Fruit fly (Drosophila melanogaster) whole organism, embryonic: ENCODE data around the gene Rab14.
A peak's percentile ranks its signal among the peaks of the same experiment; 100 is the strongest.

ENCODE experiments used
- Antp ChIP-seq: fragments of 200-800 bp; sonication (Bioruptor generic); optimal IDR thresholded peaks from 3 replicates; lab custom pipeline; 2016; ENCODE audit warnings: missing biosample characterization, missing genetic modification characterization
- C15 ChIP-seq: fragments of 200-800 bp; sonication (Bioruptor generic); IDR thresholded peaks from 3 replicates; pipeline ENCODE4 v1.3.6; 2022; ENCODE audit warnings: missing biosample characterization, missing genetic modification characterization
- CG10321 ChIP-seq: fragments of 200-800 bp; sonication (Bioruptor generic); IDR thresholded peaks from 2 replicates; pipeline ENCODE4 v1.3.6; 2022; ENCODE audit warnings: missing biosample characterization, missing genetic modification characterization
- CG10654 ChIP-seq: fragments of 200-800 bp; sonication (Bioruptor generic); optimal IDR thresholded peaks from 2 replicates; lab custom pipeline; 2016; ENCODE audit warnings: missing biosample characterization, missing genetic modification characterization
- CG12236 ChIP-seq: fragments of 200-800 bp; sonication (Bioruptor generic); optimal IDR thresholded peaks from 2 replicates; lab custom pipeline; 2016; ENCODE audit warnings: missing biosample characterization, missing genetic modification characterization
- CG1233 ChIP-seq: fragments of 200-800 bp; sonication (Bioruptor generic); optimal IDR thresholded peaks from 4 replicates; lab custom pipeline; 2018; ENCODE audit warnings: missing biosample characterization, mild to moderate bottlenecking, missing genetic modification characterization
- CG12744 ChIP-seq: fragments of 200-800 bp; sonication (Bioruptor generic); optimal IDR thresholded peaks from 2 replicates; lab custom pipeline; 2016; ENCODE audit warnings: missing biosample characterization, missing genetic modification characterization
- CG13123 ChIP-seq: fragments of 200-800 bp; sonication (Bioruptor generic); optimal IDR thresholded peaks from 2 replicates; lab custom pipeline; 2016; ENCODE audit warnings: missing biosample characterization, missing genetic modification characterization
- CG13296 ChIP-seq: fragments of 200-800 bp; sonication (Bioruptor generic); optimal IDR thresholded peaks from 3 replicates; lab custom pipeline; 2018; ENCODE audit warnings: missing biosample characterization, mild to moderate bottlenecking, missing genetic modification characterization
- CG14860 ChIP-seq: fragments of 200-800 bp; sonication (Bioruptor generic); IDR thresholded peaks from 3 replicates; pipeline ENCODE4 v1.3.6; 2022; ENCODE audit warnings: missing biosample characterization, missing genetic modification characterization; ENCODE audit not compliant: partially characterized antibody
- CG15514 ChIP-seq: fragments of 200-800 bp; sonication (Bioruptor generic); optimal IDR thresholded peaks from 3 replicates; lab custom pipeline; 2017; ENCODE audit warnings: missing biosample characterization, missing genetic modification characterization, mild to moderate bottlenecking, moderate library complexity, missing genetic modification reagents
- CG16813 ChIP-seq: fragments of 200-800 bp; sonication (Bioruptor generic); IDR thresholded peaks from 3 replicates; pipeline ENCODE4 v1.3.6; 2022; ENCODE audit warnings: missing biosample characterization, missing genetic modification characterization; ENCODE audit not compliant: partially characterized antibody
- CG30403 ChIP-seq: fragments of 200-800 bp; sonication (Bioruptor generic); optimal IDR thresholded peaks from 3 replicates; lab custom pipeline; 2016; ENCODE audit warnings: missing biosample characterization, missing genetic modification characterization
- CG31224 ChIP-seq: fragments of 200-800 bp; sonication (Bioruptor generic); IDR thresholded peaks from 2 replicates; pipeline ENCODE4 v1.3.6; 2022; ENCODE audit warnings: missing biosample characterization, missing genetic modification characterization
- CG34224 ChIP-seq: fragments of 200-800 bp; sonication (Bioruptor generic); IDR thresholded peaks from 3 replicates; pipeline ENCODE4 v1.3.6; 2022; ENCODE audit warnings: missing biosample characterization, missing genetic modification characterization; ENCODE audit not compliant: partially characterized antibody
- CG43689 ChIP-seq: fragments of 200-800 bp; sonication (Bioruptor generic); IDR thresholded peaks from 2 replicates; pipeline ENCODE4 v1.3.6; 2022; ENCODE audit warnings: missing biosample characterization, missing genetic modification characterization
- CG5180 ChIP-seq: fragments of 200-800 bp; sonication (Bioruptor generic); optimal IDR thresholded peaks from 3 replicates; lab custom pipeline; 2017; ENCODE audit warnings: missing biosample characterization, missing genetic modification characterization, mild to moderate bottlenecking, moderate library complexity, missing genetic modification reagents
- CG7271 ChIP-seq: fragments of 200-800 bp; sonication (Bioruptor generic); optimal IDR thresholded peaks from 2 replicates; lab custom pipeline; 2018; ENCODE audit warnings: missing biosample characterization, mild to moderate bottlenecking, missing genetic modification characterization, moderate library complexity
- CG7556 ChIP-seq: fragments of 200-800 bp; sonication (Bioruptor generic); optimal IDR thresholded peaks from 2 replicates; lab custom pipeline; 2017; ENCODE audit warnings: missing biosample characterization, mild to moderate bottlenecking, missing genetic modification characterization
- CG8924 ChIP-seq: fragments of 200-800 bp; optimal IDR thresholded peaks from 3 replicates; lab custom pipeline; 2019; ENCODE audit warnings: missing biosample characterization, mild to moderate bottlenecking, missing genetic modification characterization, moderate library complexity
- CG9609 ChIP-seq: fragments of 200-800 bp; sonication (Bioruptor generic); optimal IDR thresholded peaks from 3 replicates; lab custom pipeline; 2016; ENCODE audit warnings: missing biosample characterization, missing genetic modification characterization
- CG9876 ChIP-seq: fragments of 200-800 bp; sonication (Bioruptor generic); optimal IDR thresholded peaks from 2 replicates; lab custom pipeline; 2016; ENCODE audit warnings: missing biosample characterization, missing genetic modification characterization
- CkIIα-i1 ChIP-seq: fragments of 200-800 bp; sonication (Bioruptor generic); IDR thresholded peaks from 2 replicates; pipeline ENCODE4 v1.3.6; 2022; ENCODE audit warnings: missing biosample characterization, missing genetic modification characterization
- Elba2 ChIP-seq: fragments of 200-800 bp; sonication (Bioruptor generic); optimal IDR thresholded peaks from 3 replicates; lab custom pipeline; 2016; ENCODE audit warnings: missing biosample characterization, missing genetic modification characterization
- Fer2 ChIP-seq: fragments of 200-800 bp; sonication (Bioruptor generic); optimal IDR thresholded peaks from 2 replicates; lab custom pipeline; 2018; ENCODE audit warnings: missing biosample characterization, mild to moderate bottlenecking, missing genetic modification characterization, moderate library complexity
- MTF-1 ChIP-seq: fragments of 200-800 bp; sonication (Bioruptor generic); optimal IDR thresholded peaks from 2 replicates; lab custom pipeline; 2018; ENCODE audit warnings: missing biosample characterization, mild to moderate bottlenecking, missing genetic modification characterization, borderline replicate concordance
- Opbp ChIP-seq: fragments of 200-800 bp; sonication (Bioruptor generic); IDR thresholded peaks from 3 replicates; pipeline ENCODE4 v1.3.6; 2022; ENCODE audit warnings: missing biosample characterization, missing genetic modification characterization; ENCODE audit not compliant: partially characterized antibody
- Sry-β ChIP-seq: fragments of 200-800 bp; sonication (Bioruptor generic); optimal IDR thresholded peaks from 2 replicates; lab custom pipeline; 2018; ENCODE audit warnings: missing biosample characterization, mild to moderate bottlenecking, missing genetic modification characterization, moderate library complexity
- Stat92E ChIP-seq, 3 experiments: fragments of >200 bp in 2 of 3; fragments of 200-800 bp in 1 of 3; sonication (Bioruptor generic) in 1 of 3; optimal IDR thresholded peaks; 2 replicates each; lab custom pipeline; 2017 to 2019; ENCODE audit warnings: missing biosample characterization in 3 of 3, missing genetic modification characterization in 3 of 3, mild to moderate bottlenecking in 1 of 3, moderate library complexity in 1 of 3
- Usf ChIP-seq: fragments of 200-800 bp; sonication (Bioruptor generic); optimal IDR thresholded peaks from 2 replicates; lab custom pipeline; 2017; ENCODE audit warnings: missing genotype, missing biosample characterization, missing genetic modification characterization
- abd-A ChIP-seq: fragments of 200-800 bp; sonication (Bioruptor generic); optimal IDR thresholded peaks from 3 replicates; lab custom pipeline; 2019; ENCODE audit warnings: missing biosample characterization, mild to moderate bottlenecking, missing genetic modification characterization, moderate library complexity
- ato ChIP-seq: fragments of 200-800 bp; sonication (Bioruptor generic); IDR thresholded peaks from 2 replicates; pipeline ENCODE4 v1.3.6; 2022; ENCODE audit warnings: missing biosample characterization, missing genetic modification characterization; ENCODE audit not compliant: partially characterized antibody
- cad ChIP-seq: fragments of >200 bp; optimal IDR thresholded peaks from 2 replicates; lab custom pipeline; 2017; ENCODE audit warnings: missing biosample characterization, missing genetic modification characterization
- chif ChIP-seq, 2 experiments: fragments of 200-800 bp; sonication (Bioruptor generic); optimal IDR thresholded peaks; 3 replicates each; lab custom pipeline; 2016; ENCODE audit warnings: missing biosample characterization in 2 of 2, missing genetic modification characterization in 2 of 2
- exex ChIP-seq: fragments of 200-800 bp; sonication (Bioruptor generic); optimal IDR thresholded peaks from 4 replicates; lab custom pipeline; 2018; ENCODE audit warnings: missing biosample characterization, mild to moderate bottlenecking, missing genetic modification characterization, moderate library complexity
- eyg ChIP-seq: fragments of 200-800 bp; sonication (Bioruptor generic); optimal IDR thresholded peaks from 3 replicates; lab custom pipeline; 2016; ENCODE audit warnings: missing biosample characterization, missing genetic modification characterization
- fd3F ChIP-seq: fragments of 200-800 bp; sonication (Bioruptor generic); optimal IDR thresholded peaks from 2 replicates; lab custom pipeline; 2018; ENCODE audit warnings: missing biosample characterization, mild to moderate bottlenecking, missing genetic modification characterization, moderate library complexity
- fd64A ChIP-seq: fragments of 200-800 bp; sonication (Bioruptor generic); optimal IDR thresholded peaks from 3 replicates; lab custom pipeline; 2018; ENCODE audit warnings: missing biosample characterization, mild to moderate bottlenecking, missing genetic modification characterization
- gem ChIP-seq: fragments of 200-800 bp; sonication (Bioruptor generic); optimal IDR thresholded peaks from 2 replicates; lab custom pipeline; 2019; ENCODE audit warnings: missing biosample characterization, mild to moderate bottlenecking, missing genetic modification characterization, moderate library complexity
- ken ChIP-seq: fragments of 200-800 bp; sonication (Bioruptor generic); IDR thresholded peaks from 3 replicates; pipeline ENCODE4 v1.3.6; 2022; ENCODE audit warnings: missing biosample characterization, missing genetic modification characterization
- lola ChIP-seq, 3 experiments: fragments of >200 bp in 2 of 3; fragments of 200-800 bp in 1 of 3; sonication (Bioruptor generic) in 1 of 3; optimal IDR thresholded peaks; 2 replicates each; lab custom pipeline; 2017 to 2019; ENCODE audit warnings: missing biosample characterization in 3 of 3, missing genetic modification characterization in 3 of 3, mild to moderate bottlenecking in 1 of 3, moderate library complexity in 1 of 3
- peb ChIP-seq: fragments of 200-800 bp; sonication (Bioruptor generic); IDR thresholded peaks from 2 replicates; pipeline ENCODE4 v1.3.6; 2022; ENCODE audit warnings: missing biosample characterization, missing genetic modification characterization
- pum ChIP-seq: fragments of 200-800 bp; sonication (Bioruptor generic); optimal IDR thresholded peaks from 2 replicates; lab custom pipeline; 2016; ENCODE audit warnings: missing biosample characterization, missing genetic modification characterization
- salm ChIP-seq: fragments of 200-800 bp; sonication (Bioruptor generic); optimal IDR thresholded peaks from 2 replicates; lab custom pipeline; 2018; ENCODE audit warnings: missing biosample characterization, mild to moderate bottlenecking, missing genetic modification characterization
- schlank ChIP-seq: fragments of 200-800 bp; sonication (Bioruptor generic); optimal IDR thresholded peaks from 2 replicates; lab custom pipeline; 2018; ENCODE audit warnings: missing biosample characterization, mild to moderate bottlenecking, missing genetic modification characterization
- sens ChIP-seq: fragments of 200-800 bp; sonication (Bioruptor generic); peaks from one replicate; lab custom pipeline; 2016; ENCODE audit warnings: missing biosample characterization, missing genetic modification characterization
- slou ChIP-seq: fragments of 200-800 bp; sonication (Bioruptor generic); optimal IDR thresholded peaks from 3 replicates; lab custom pipeline; 2016; ENCODE audit warnings: missing biosample characterization, missing genetic modification characterization
- sr ChIP-seq: fragments of 200-800 bp; sonication (Bioruptor generic); IDR thresholded peaks from 3 replicates; pipeline ENCODE4 v1.3.6; 2022; ENCODE audit warnings: missing biosample characterization, missing genetic modification characterization
- ttk ChIP-seq: fragments of 200-800 bp; sonication (Bioruptor generic); IDR thresholded peaks from 2 replicates; pipeline ENCODE4 v2.1.2; 2022; ENCODE audit warnings: missing biosample characterization, missing genetic modification characterization
- zfh1 ChIP-seq: fragments of 200-800 bp; sonication (Bioruptor generic); IDR thresholded peaks from 3 replicates; pipeline ENCODE4 v1.3.6; 2022; ENCODE audit warnings: missing biosample characterization, missing genetic modification characterization

Rab14 gene

dm6 chr2L:14372254-14372717 is 17.3 kb downstream of the Rab14 start (continued):
- TF ChIP-seq CG12236 (GFP tag; lab: Kevin White, UChicago): peak; percentile 59
- peak; percentile 80 for TF ChIP-seq CG7556
- no peak for TF ChIP-seq fd64A
- peak; percentile 42 for TF ChIP-seq CG12744 (GFP tag; lab: Kevin White, UChicago)
- peak; percentile 55 for TF ChIP-seq Antp (GFP tag; lab: Kevin White, UChicago)
- TF ChIP-seq Stat92E (GFP tag; optimal IDR thresholded peaks at IDR 0.05; lab: Kevin White, UChicago): no peak
- TF ChIP-seq CG9876: no peak
- TF ChIP-seq cad (GFP tag; lab: Kevin White, UChicago): no peak
- peak; percentile 70 for TF ChIP-seq fd3F (GFP tag; lab: Kevin White, UChicago)
- TF ChIP-seq gem (tag; lab: Kevin White, UChicago): peak; percentile 92
- TF ChIP-seq CG30403 (GFP tag; lab: Kevin White, UChicago): peak; percentile 73
- no peak for TF ChIP-seq MTF-1
- TF ChIP-seq schlank (tag; lab: Kevin White, UChicago): no peak
- no peak for TF ChIP-seq CG5180
- peak; percentile 22 for TF ChIP-seq CG1233 (GFP tag; lab: Kevin White, UChicago)
- TF ChIP-seq ttk: peak; percentile 80
- no peak for TF ChIP-seq CG13123 (GFP tag; lab: Kevin White, UChicago)
- peak; percentile 61; the same call in 1 of the 3 replicates for TF ChIP-seq ken (GFP tag; lab: Robert Waterston, UW)
- peak; percentile 61; the same call in 1 of the 2 replicates for TF ChIP-seq CG31224 (GFP tag; lab: Robert Waterston, UW)
- TF ChIP-seq CkIIα-i1 (GFP tag; lab: Robert Waterston, UW): 0 out of 2 replicates have a peak, but pooled peaks have one; percentile 12
- TF ChIP-seq CG10654: no peak
- peak; percentile 85 for TF ChIP-seq CG8924 (tag; lab: Kevin White, UChicago)
- no peak for TF ChIP-seq lola (GFP tag; optimal IDR thresholded peaks at IDR 0.05; lab: Kevin White, UChicago)
- TF ChIP-seq Elba2 (GFP tag; lab: Kevin White, UChicago): no peak
- peak; percentile 1 for TF ChIP-seq pum (GFP tag; lab: Kevin White, UChicago)
- peak; percentile 93 for TF ChIP-seq abd-A (tag; lab: Kevin White, UChicago)
- no peak for TF ChIP-seq eyg (GFP tag; lab: Kevin White, UChicago)
- TF ChIP-seq Sry-β (GFP tag; lab: Kevin White, UChicago): no peak
- TF ChIP-seq CG16813: no peak
- TF ChIP-seq CG14860 (GFP tag; lab: Robert Waterston, UW): no peak
- TF ChIP-seq Opbp: no peak
- TF ChIP-seq chif (GFP tag; optimal IDR thresholded peaks at IDR 0.05; lab: Kevin White, UChicago): peak; percentile 20 to 75
- TF ChIP-seq exex: no peak
- peak; percentile 82 for TF ChIP-seq CG43689
- TF ChIP-seq salm (tag; lab: Kevin White, UChicago): peak; percentile 79
- peak; percentile 33 for TF ChIP-seq CG13296
- peak; percentile 2 for TF ChIP-seq CG15514 (GFP tag; lab: Kevin White, UChicago)
- TF ChIP-seq CG7271 (tag; lab: Kevin White, UChicago): no peak
- peak; percentile 38 for TF ChIP-seq CG9609 (GFP tag; lab: Kevin White, UChicago)
- no peak for TF ChIP-seq peb (GFP tag; lab: Robert Waterston, UW)
- no peak for TF ChIP-seq ato (GFP tag; lab: Robert Waterston, UW)
- TF ChIP-seq C15: no peak
- 0 out of 2 replicates have a peak, but pooled peaks have one; percentile 40 for TF ChIP-seq CG10321
- TF ChIP-seq CG34224: no peak
- peak; percentile 82 for TF ChIP-seq zfh1 (GFP tag; lab: Robert Waterston, UW)
- TF ChIP-seq sr (GFP tag; lab: Robert Waterston, UW): no peak
- TF ChIP-seq Fer2: no peak
- TF ChIP-seq slou (GFP tag; lab: Kevin White, UChicago): no peak
- TF ChIP-seq sens (GFP tag; lab: Kevin White, UChicago): peak; percentile 95
- no peak for TF ChIP-seq Usf (GFP tag; lab: Kevin White, UChicago)
